Worm (Caenorhabditis elegans) whole organism, L3 larva: ENCODE results near the gene aipr-1.

Source experiments
- elt-3 ChIP-seq, 3 experiments: fragments of 150-350 bp in 1 of 3; sonication (generic microtip) in 2 of 3; optimal IDR thresholded peaks; 2 replicates in 2 of 3; 4 replicates in 1 of 3; lab custom pipeline; 2014 to 2017; ENCODE audit warnings: missing biosample characterization in 3 of 3, missing genetic modification characterization in 3 of 3
- mml-1 ChIP-seq: fragments of 150-350 bp; sonication (generic microtip); optimal IDR thresholded peaks from 3 replicates; lab custom pipeline; 2014; ENCODE audit warnings: missing biosample characterization, missing genetic modification characterization
- nhr-28 ChIP-seq: fragments of 150-350 bp; optimal IDR thresholded peaks from 2 replicates; lab custom pipeline; 2014; ENCODE audit warnings: missing biosample characterization, missing genetic modification characterization
- nhr-43 ChIP-seq: sonication (generic microtip); optimal IDR thresholded peaks from 2 replicates; lab custom pipeline; 2016; ENCODE audit warnings: mild to moderate bottlenecking, missing genetic modification characterization, missing compliant biosample characterization; ENCODE audit not compliant: poor library complexity, severe bottlenecking
- snpc-4 ChIP-seq: fragments of 150-350 bp; optimal IDR thresholded peaks from 2 replicates; lab custom pipeline; 2014; ENCODE audit warnings: missing biosample characterization, missing genetic modification characterization
- ztf-11 ChIP-seq: fragments of 150-350 bp; optimal IDR thresholded peaks from 2 replicates; lab custom pipeline; 2014; ENCODE audit warnings: missing biosample characterization, missing genetic modification characterization
- ztf-4 ChIP-seq: fragments of 150-350 bp; optimal IDR thresholded peaks from 2 replicates; lab custom pipeline; 2014; ENCODE audit warnings: missing biosample characterization, missing genetic modification characterization

DNA sequence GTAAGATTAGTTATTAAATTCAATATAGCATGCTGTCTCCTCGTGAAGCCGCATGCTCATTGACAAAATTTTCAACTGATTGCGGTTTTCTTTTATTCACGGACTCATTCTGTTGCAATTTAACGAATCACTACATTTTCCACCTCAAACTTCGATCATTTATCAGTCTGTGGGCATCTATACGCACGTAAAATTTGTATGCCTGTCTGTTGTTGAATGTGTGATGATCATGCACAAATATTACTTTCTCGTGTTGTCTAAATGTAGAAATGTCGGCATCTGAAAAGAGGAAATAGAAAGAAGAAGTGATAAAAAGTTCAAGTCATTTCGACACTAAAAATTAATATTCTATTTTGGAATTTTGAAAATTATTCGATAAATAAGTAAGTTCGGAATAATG is 18.5 kb upstream of the aipr-1 start:
- TF ChIP-seq snpc-4 (no peak), elt-3 (tag; optimal IDR thresholded peaks at IDR 0.05; lab: Kevin White, UChicago) (no peak), mml-1 (tag; lab: Kevin White, UChicago) (no peak), ztf-4 (tag; lab: Kevin White, UChicago) (no peak), nhr-28 (tag; lab: Kevin White, UChicago) (no peak), ztf-11 (tag; lab: Kevin White, UChicago) (no peak), nhr-43 (tag; lab: Kevin White, UChicago) (no peak)
